Fruit fly (Drosophila melanogaster): ENCODE measurements around the gene ZIPIC.
A peak's percentile ranks its signal among the peaks of the same experiment; 100 is the strongest.

Gene ZIPIC

DNA sequence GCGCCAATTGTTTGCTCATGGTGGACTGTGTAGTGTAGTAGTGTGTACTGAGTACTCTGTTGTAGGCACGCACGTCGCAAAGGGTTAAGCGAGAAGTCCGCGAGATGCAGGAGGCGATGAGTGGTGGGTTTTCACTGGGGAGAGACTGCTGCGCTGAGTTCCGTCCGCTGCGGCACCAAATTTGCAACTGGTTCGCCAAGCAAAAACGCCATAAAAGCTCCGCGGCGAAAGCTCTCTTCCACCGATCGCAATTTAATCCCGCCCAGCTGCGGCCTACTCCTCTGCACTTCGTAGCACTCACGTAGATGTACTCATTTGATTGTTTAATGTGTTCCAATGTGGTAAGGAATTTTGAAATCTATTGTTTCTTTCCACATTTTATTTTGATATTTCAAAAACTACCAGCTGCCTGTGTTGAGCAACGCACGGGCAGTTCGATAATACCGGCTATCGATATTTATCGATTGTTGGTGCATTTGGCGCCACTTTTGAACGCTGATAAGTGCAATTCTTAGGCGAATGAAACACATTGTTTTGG is 21.6 kb downstream of the ZIPIC start, which contains the start of gene CG7920 (continued):
- TF ChIP-seq net (GFP tag; optimal IDR thresholded peaks at IDR 0.05) (peak; percentile 45), Ets21C (GFP tag; optimal IDR thresholded peaks at IDR 0.05) (no peak), CG11294 (GFP tag; IDR thresholded peaks at IDR 0.05) (no peak), CG7368 (GFP tag; optimal IDR thresholded peaks at IDR 0.05) (no peak), Sox15 (GFP tag; optimal IDR thresholded peaks at IDR 0.05) (no peak), achi (GFP tag; optimal IDR thresholded peaks at IDR 0.05) (no peak), CG15336 (GFP tag; IDR thresholded peaks at IDR 0.05) (peak; percentile 46; the same call in 1 of the 2 replicates), Eip93F (GFP tag; optimal IDR thresholded peaks at IDR 0.05) (no peak), Lpt (GFP tag; optimal IDR thresholded peaks at IDR 0.05) (no peak), Hr4 (GFP tag; optimal IDR thresholded peaks at IDR 0.05) (no peak), Ets96B (tag; optimal IDR thresholded peaks at IDR 0.05) (no peak), CG10669 (GFP tag; optimal IDR thresholded peaks at IDR 0.05) (no peak), dac (GFP tag; optimal IDR thresholded peaks at IDR 0.05) (no peak), CG10631 (GFP tag; optimal IDR thresholded peaks at IDR 0.05) (no peak), Eip78C (GFP tag) (peak; percentile 75), OdsH (GFP tag; optimal IDR thresholded peaks at IDR 0.05) (no peak), Blimp-1 (GFP tag; optimal IDR thresholded peaks at IDR 0.05) (no peak)

DNA sequence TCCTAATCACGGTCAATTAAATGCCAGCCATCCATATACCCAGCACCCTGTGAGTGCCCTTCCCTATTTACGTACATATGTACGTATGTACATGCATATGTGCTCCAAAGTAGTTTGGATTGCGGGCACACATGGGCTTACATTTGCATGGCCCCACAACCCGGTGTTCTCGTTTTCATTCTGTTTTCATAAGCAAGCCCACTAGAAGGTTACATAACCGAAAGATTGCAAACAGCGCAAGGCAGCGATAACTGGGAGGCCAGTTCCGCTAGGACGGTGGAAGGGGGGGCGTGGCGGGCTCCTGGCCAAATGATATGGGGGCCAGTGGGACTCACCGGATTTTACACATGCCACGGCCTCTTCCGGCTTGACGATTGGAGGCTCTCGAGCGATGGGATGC is 22.2 kb downstream of the ZIPIC start:
- TF ChIP-seq CG3032 (tag; optimal IDR thresholded peaks at IDR 0.05) (no peak), CG11902 (GFP tag; optimal IDR thresholded peaks at IDR 0.05) (no peak), Eip75B (GFP tag; optimal IDR thresholded peaks at IDR 0.05) (no peak), Smox (GFP tag; optimal IDR thresholded peaks at IDR 0.05) (no peak), Sox15 (GFP tag; optimal IDR thresholded peaks at IDR 0.05) (no peak), CG6854 (GFP tag; optimal IDR thresholded peaks at IDR 0.05) (no peak), OdsH (GFP tag; optimal IDR thresholded peaks at IDR 0.05) (no peak), Gug (GFP tag; IDR thresholded peaks at IDR 0.05) (no peak), CG11762 (GFP tag; optimal IDR thresholded peaks at IDR 0.05; ENCODE audit: insufficient read depth) (no peak), CG10631 (GFP tag; optimal IDR thresholded peaks at IDR 0.05) (no peak), Lpt (GFP tag; optimal IDR thresholded peaks at IDR 0.05) (no peak), Hr4 (GFP tag; optimal IDR thresholded peaks at IDR 0.05) (no peak), Sox14 (GFP tag; optimal IDR thresholded peaks at IDR 0.05) (no peak), Sox102F (GFP tag; optimal IDR thresholded peaks at IDR 0.05) (no peak), CG9139 (GFP tag; optimal IDR thresholded peaks at IDR 0.05) (no peak), CG8632 (GFP tag; optimal IDR thresholded peaks at IDR 0.05) (no peak), fd85E (GFP tag; optimal IDR thresholded peaks at IDR 0.05) (no peak), dsx (GFP tag; optimal IDR thresholded peaks at IDR 0.05; ENCODE audit: poor library complexity, severe bottlenecking) (no peak), vri (GFP tag; optimal IDR thresholded peaks at IDR 0.05) (no peak), pdm3 (GFP tag; optimal IDR thresholded peaks at IDR 0.05) (no peak)

DNA sequence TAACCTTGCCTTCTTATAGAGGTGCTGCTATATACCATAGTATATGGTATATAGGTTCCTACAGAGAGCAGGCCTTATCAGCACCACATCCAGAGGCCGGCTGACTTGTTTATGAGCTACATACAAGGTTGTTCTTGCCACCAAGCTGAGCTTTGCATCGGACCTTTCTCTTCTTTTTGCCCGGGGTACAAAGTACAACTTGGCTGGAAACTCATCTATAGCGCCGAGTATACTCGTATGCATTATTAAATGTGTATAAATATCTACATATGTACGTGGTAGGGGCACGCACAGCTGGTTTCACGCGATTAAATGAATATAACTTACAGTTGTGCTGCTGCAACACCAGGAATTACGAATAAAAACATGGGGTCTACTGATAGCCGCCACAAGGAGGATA is 22.8 kb downstream of the ZIPIC start:
- TF ChIP-seq CG6854 (GFP tag; optimal IDR thresholded peaks at IDR 0.05): peak; percentile 85
- TF ChIP-seq Ets21C (GFP tag; optimal IDR thresholded peaks at IDR 0.05): no peak
- no peak; the same call in 2 of the 3 replicates for TF ChIP-seq CG6163 (GFP tag; IDR thresholded peaks at IDR 0.05)
- TF ChIP-seq esn (GFP tag; optimal IDR thresholded peaks at IDR 0.05): no peak
- peak; percentile 2 for TF ChIP-seq Eip93F (GFP tag; optimal IDR thresholded peaks at IDR 0.05)
- TF ChIP-seq CG6808 (GFP tag; optimal IDR thresholded peaks at IDR 0.05): peak; percentile 88
- no peak for TF ChIP-seq CG31627 (GFP tag; optimal IDR thresholded peaks at IDR 0.05)
- TF ChIP-seq eg (GFP tag; IDR thresholded peaks at IDR 0.05): no peak
- no peak for TF ChIP-seq Gug (GFP tag; IDR thresholded peaks at IDR 0.05)
- no peak for TF ChIP-seq Eip75B (GFP tag; optimal IDR thresholded peaks at IDR 0.05)
- TF ChIP-seq Ets96B (tag; optimal IDR thresholded peaks at IDR 0.05): peak; percentile 46
- no peak for TF ChIP-seq CG7368 (GFP tag; optimal IDR thresholded peaks at IDR 0.05)
- TF ChIP-seq CG8632 (GFP tag; optimal IDR thresholded peaks at IDR 0.05): no peak
- peak; percentile 93 for TF ChIP-seq CG9139 (GFP tag; optimal IDR thresholded peaks at IDR 0.05)
- TF ChIP-seq OdsH (GFP tag; optimal IDR thresholded peaks at IDR 0.05): no peak
- TF ChIP-seq dac (GFP tag; optimal IDR thresholded peaks at IDR 0.05): no peak
- peak; percentile 71 for TF ChIP-seq Eip78C (GFP tag)
- TF ChIP-seq Sox15 (GFP tag; optimal IDR thresholded peaks at IDR 0.05): no peak
- TF ChIP-seq CG10631 (GFP tag; optimal IDR thresholded peaks at IDR 0.05): no peak
- peak; percentile 40; the same call in 1 of the 2 replicates for TF ChIP-seq CG15336 (GFP tag; IDR thresholded peaks at IDR 0.05)
- no peak for TF ChIP-seq fkh (GFP tag; optimal IDR thresholded peaks at IDR 0.05)
- TF ChIP-seq Hr4 (GFP tag; optimal IDR thresholded peaks at IDR 0.05): no peak
- TF ChIP-seq Smox (GFP tag; optimal IDR thresholded peaks at IDR 0.05): no peak
- TF ChIP-seq Blimp-1 (GFP tag; optimal IDR thresholded peaks at IDR 0.05): peak; percentile 5
- TF ChIP-seq topi (GFP tag; optimal IDR thresholded peaks at IDR 0.05): peak; percentile 36
- TF ChIP-seq Hr39 (GFP tag; optimal IDR thresholded peaks at IDR 0.05): no peak
- TF ChIP-seq acj6 (GFP tag; optimal IDR thresholded peaks at IDR 0.05): no peak
- no peak for TF ChIP-seq lz (GFP tag; optimal IDR thresholded peaks at IDR 0.05)
- TF ChIP-seq svp (GFP tag): peak; percentile 77
- TF ChIP-seq CG10669 (GFP tag; optimal IDR thresholded peaks at IDR 0.05): peak; percentile 67
- no peak for TF ChIP-seq CG11294 (GFP tag; IDR thresholded peaks at IDR 0.05)
- peak; percentile 77 for TF ChIP-seq spab (GFP tag; optimal IDR thresholded peaks at IDR 0.05)
- peak; percentile 72 for TF ChIP-seq dsx (GFP tag; optimal IDR thresholded peaks at IDR 0.05; ENCODE audit: poor library complexity, severe bottlenecking)

All from whole organism, prepupa.